Worm (Caenorhabditis elegans) whole organism, midembryonic: ENCODE results near the gene F54C4.4.

Source experiments
- T22C8.4 ChIP-seq: fragments of 200-800 bp; sonication (Bioruptor generic); IDR thresholded peaks from 2 replicates; pipeline ENCODE4 v1.3.6; 2022; ENCODE audit warnings: missing genetic modification characterization, missing compliant biosample characterization
- cog-1 ChIP-seq: sonication (generic microtip); optimal IDR thresholded peaks from 2 replicates; lab custom pipeline; 2016; ENCODE audit warnings: missing genetic modification characterization, missing compliant biosample characterization
- flt-1 ChIP-seq: fragments of 200-800 bp; sonication (Bioruptor generic); IDR thresholded peaks from 2 replicates; pipeline ENCODE4 v1.3.6; 2022; ENCODE audit warnings: missing genetic modification characterization, missing compliant biosample characterization
- klf-2 ChIP-seq: fragments of 200-800 bp; sonication (Bioruptor generic); conservative IDR thresholded peaks from 2 replicates; pipeline ENCODE4 v1.3.6; 2022; ENCODE audit warnings: missing genetic modification reagents, missing genetic modification characterization, missing compliant biosample characterization
- med-1 ChIP-seq: sonication (generic microtip); optimal IDR thresholded peaks from 2 replicates; lab custom pipeline; 2017; ENCODE audit warnings: missing genetic modification characterization, mild to moderate bottlenecking, missing compliant biosample characterization, antibody characterized with exemption, missing genetic modification reagents; ENCODE audit not compliant: insufficient read depth
- ref-1 ChIP-seq: fragments of 200-800 bp; sonication (Bioruptor generic); conservative IDR thresholded peaks from 2 replicates; pipeline ENCODE4 v1.3.6; 2022; ENCODE audit warnings: missing genetic modification reagents, missing genetic modification characterization, missing compliant biosample characterization
- tab-1 ChIP-seq: fragments of 200-800 bp; sonication (Bioruptor generic); IDR thresholded peaks from 2 replicates; pipeline ENCODE4 v1.3.6; 2022; ENCODE audit warnings: missing genetic modification characterization, missing compliant biosample characterization
- ztf-23 ChIP-seq: fragments of 200-800 bp; sonication (Bioruptor generic); IDR thresholded peaks from 2 replicates; pipeline ENCODE4 v1.3.6; 2022; ENCODE audit warnings: missing genetic modification reagents, missing genetic modification characterization, missing compliant biosample characterization
- ztf-29 ChIP-seq: fragments of 200-800 bp; sonication (Bioruptor generic); IDR thresholded peaks from 2 replicates; pipeline ENCODE4 v1.3.6; 2022; ENCODE audit warnings: missing genetic modification reagents, missing genetic modification characterization, missing compliant biosample characterization

DNA sequence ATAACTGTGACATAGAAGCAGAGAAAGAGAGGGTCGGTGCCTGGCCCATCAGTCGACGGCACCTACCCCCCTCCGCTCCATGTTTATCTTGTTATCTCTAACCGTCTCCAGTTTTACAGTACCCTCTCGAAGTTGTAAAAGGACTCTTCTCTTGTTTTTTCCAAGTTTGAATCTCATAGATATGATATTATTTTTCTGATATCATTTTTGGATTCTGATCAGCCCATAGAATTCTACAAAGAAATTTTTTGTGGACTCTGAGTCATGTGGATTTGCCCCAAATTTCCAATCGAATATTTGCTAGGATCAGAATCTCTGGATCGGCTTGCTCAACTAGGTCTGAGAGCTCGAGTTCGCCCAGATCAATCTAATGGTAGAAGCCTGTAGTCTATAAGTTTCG lies 27.4 kb upstream of the F54C4.4 start, which contains the start of gene C29F9.6:
- TF ChIP-seq cog-1, result no peak
- no peak for TF ChIP-seq T22C8.4 (GFP tag; lab: Robert Waterston, UW)
- TF ChIP-seq ztf-29, result no peak
- no peak for TF ChIP-seq ztf-23 (GFP tag; lab: Robert Waterston, UW)
- no peak for TF ChIP-seq flt-1 (GFP tag; lab: Robert Waterston, UW)
- no peak for TF ChIP-seq ref-1 (GFP tag; lab: Robert Waterston, UW)
- TF ChIP-seq med-1 (GFP tag; lab: Kevin White, UChicago), result no peak
- TF ChIP-seq tab-1 (GFP tag; lab: Robert Waterston, UW), result no peak
- TF ChIP-seq klf-2 (GFP tag; lab: Robert Waterston, UW), result no peak
